Worm (Caenorhabditis elegans) whole organism, L4 larva: ENCODE measurements around the gene fsn-1.

Experiments
- F44E2.7 ChIP-seq: fragments of 200-800 bp; sonication (Bioruptor generic); IDR thresholded peaks from 2 replicates; pipeline ENCODE4 v2.1.2; 2022; ENCODE audit warnings: missing genetic modification characterization, missing compliant biosample characterization
- ama-1 ChIP-seq: fragments of 150-350 bp; optimal IDR thresholded peaks from 2 replicates; lab custom pipeline; 2014; ENCODE audit warnings: inconsistent platforms, mixed read lengths
- egl-27 ChIP-seq: sonication (generic microtip); optimal IDR thresholded peaks from 3 replicates; lab custom pipeline; 2017; ENCODE audit warnings: missing biosample characterization, missing genetic modification reagents, missing genetic modification characterization
- fos-1 ChIP-seq: fragments of 150-350 bp; optimal IDR thresholded peaks from 2 replicates; lab custom pipeline; 2014; ENCODE audit warnings: missing biosample characterization, missing genetic modification characterization
- lin-13 ChIP-seq: fragments of 150-350 bp; optimal IDR thresholded peaks from 2 replicates; lab custom pipeline; 2014; ENCODE audit warnings: missing biosample characterization, missing genetic modification reagents, missing genetic modification characterization
- lin-38 ChIP-seq: fragments of 200-800 bp; sonication (Bioruptor generic); IDR thresholded peaks from 2 replicates; pipeline ENCODE4 v1.3.6; 2022; ENCODE audit warnings: missing genetic modification reagents, missing genetic modification characterization, missing compliant biosample characterization
- lsy-2 ChIP-seq, 2 experiments: fragments of 150-350 bp in 1 of 2; sonication (generic microtip) in 1 of 2; optimal IDR thresholded peaks; 2 replicates each; lab custom pipeline; 2014 to 2017; ENCODE audit warnings: missing biosample characterization in 2 of 2, missing genetic modification characterization in 2 of 2
- mep-1 ChIP-seq: fragments of 150-350 bp; sonication (generic microtip); optimal IDR thresholded peaks from 3 replicates; lab custom pipeline; 2014; ENCODE audit warnings: missing biosample characterization, missing genetic modification characterization
- nhr-25 ChIP-seq: sonication (generic microtip); optimal IDR thresholded peaks from 2 replicates; lab custom pipeline; 2017; ENCODE audit warnings: missing genetic modification characterization, mild to moderate bottlenecking, missing compliant biosample characterization, antibody characterized with exemption, moderate library complexity, borderline replicate concordance; ENCODE audit not compliant: insufficient read depth
- saeg-2 ChIP-seq: fragments of 200-800 bp; sonication (Bioruptor generic); IDR thresholded peaks from 2 replicates; pipeline ENCODE4 v1.3.6; 2022; ENCODE audit warnings: missing genetic modification reagents, missing genetic modification characterization, missing compliant biosample characterization
- snpc-4 ChIP-seq: fragments of 150-350 bp; optimal IDR thresholded peaks from 2 replicates; lab custom pipeline; 2014; ENCODE audit warnings: missing biosample characterization, missing genetic modification characterization
- zag-1 ChIP-seq: fragments of 150-350 bp; optimal IDR thresholded peaks from 2 replicates; lab custom pipeline; 2014; ENCODE audit warnings: missing biosample characterization, missing genetic modification characterization
- zfp-3 ChIP-seq: fragments of 200-800 bp; sonication (Bioruptor generic); conservative IDR thresholded peaks from 2 replicates; pipeline ENCODE4 v1.3.6; 2022; ENCODE audit warnings: missing genetic modification reagents, missing genetic modification characterization, missing compliant biosample characterization
- ztf-11 ChIP-seq: fragments of 150-350 bp; optimal IDR thresholded peaks from 2 replicates; lab custom pipeline; 2014; ENCODE audit warnings: missing biosample characterization, missing genetic modification characterization

DNA sequence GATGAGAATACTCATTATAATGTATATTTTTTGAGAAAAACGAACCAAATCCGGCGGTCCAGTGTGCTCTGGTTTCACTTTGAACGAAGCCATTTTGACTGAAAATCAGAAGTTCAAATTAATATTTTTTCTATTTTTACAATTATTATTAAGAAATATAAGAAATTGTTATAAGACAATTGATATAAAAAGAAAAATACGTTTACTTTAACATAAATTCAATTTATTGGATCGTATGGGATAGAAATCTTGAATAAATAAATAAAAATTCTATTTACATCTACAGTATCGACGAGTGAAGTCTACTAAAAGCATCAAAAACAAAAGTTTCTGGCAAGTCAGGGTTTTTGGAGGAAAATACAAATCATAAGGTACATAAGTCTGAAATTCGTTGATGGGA lies 23.1 kb downstream of the fsn-1 start, which contains the start of gene C27F2.4:
- no peak for TF ChIP-seq lsy-2 (tag; optimal IDR thresholded peaks at IDR 0.05; lab: Kevin White, UChicago)
- no peak for TF ChIP-seq F44E2.7 (GFP tag; lab: Robert Waterston, UW)
- TF ChIP-seq ama-1 (lab: Kevin White, UChicago) = no peak
- no peak for TF ChIP-seq lin-38 (GFP tag; lab: Robert Waterston, UW)
- no peak for TF ChIP-seq saeg-2 (GFP tag; lab: Robert Waterston, UW)
- no peak for TF ChIP-seq ztf-11
- TF ChIP-seq lin-13 (GFP tag; lab: Kevin White, UChicago) = no peak
- no peak for TF ChIP-seq zag-1 (tag; lab: Kevin White, UChicago)
- TF ChIP-seq zfp-3 (GFP tag; lab: Robert Waterston, UW) = no peak
- no peak for TF ChIP-seq mep-1 (tag; lab: Kevin White, UChicago)
- TF ChIP-seq snpc-4 (tag; lab: Kevin White, UChicago) = no peak
- no peak for TF ChIP-seq nhr-25 (tag; lab: Kevin White, UChicago)
- no peak for TF ChIP-seq fos-1
- TF ChIP-seq egl-27 (tag; lab: Kevin White, UChicago) = no peak
